Worm (Caenorhabditis elegans) whole organism, late embryonic: ENCODE measurements around the gene srz-13.

ENCODE experiments used
- K09A11.1 ChIP-seq: sonication (generic microtip); optimal IDR thresholded peaks from 2 replicates; lab custom pipeline; 2017; ENCODE audit warnings: antibody characterized with exemption, mild to moderate bottlenecking, missing genetic modification characterization, missing compliant biosample characterization; ENCODE audit not compliant: insufficient read depth
- ceh-2 ChIP-seq: sonication (generic microtip); optimal IDR thresholded peaks from 2 replicates; lab custom pipeline; 2016; ENCODE audit warnings: missing genotype, missing genetic modification characterization, missing compliant biosample characterization
- ceh-22 ChIP-seq: sonication (generic microtip); optimal IDR thresholded peaks from 2 replicates; lab custom pipeline; 2017; ENCODE audit warnings: missing biosample characterization, missing genetic modification characterization
- che-1 ChIP-seq: sonication (generic microtip); optimal IDR thresholded peaks from 2 replicates; lab custom pipeline; 2016; ENCODE audit warnings: mild to moderate bottlenecking, missing genetic modification characterization, missing compliant biosample characterization
- elt-2 ChIP-seq: sonication (generic microtip); optimal IDR thresholded peaks from 2 replicates; lab custom pipeline; 2016; ENCODE audit warnings: missing genetic modification reagents, missing genetic modification characterization, missing compliant biosample characterization
- nfya-1 ChIP-seq: sonication (generic microtip); optimal IDR thresholded peaks from 2 replicates; lab custom pipeline; 2017; ENCODE audit warnings: missing genetic modification characterization, mild to moderate bottlenecking, missing compliant biosample characterization, antibody characterized with exemption, moderate library complexity
- pat-9 ChIP-seq: fragments of 200-800 bp; sonication (Bioruptor generic); optimal IDR thresholded peaks from 2 replicates; lab custom pipeline; 2018; ENCODE audit warnings: mild to moderate bottlenecking, missing genetic modification characterization, moderate library complexity, missing compliant biosample characterization
- pqm-1 ChIP-seq: sonication (generic microtip); optimal IDR thresholded peaks from 2 replicates; lab custom pipeline; 2016; ENCODE audit warnings: missing genetic modification characterization, missing compliant biosample characterization
- ref-2 ChIP-seq: sonication (generic microtip); optimal IDR thresholded peaks from 2 replicates; lab custom pipeline; 2016; ENCODE audit warnings: missing genetic modification characterization, missing compliant biosample characterization
- sox-4 ChIP-seq: sonication (generic microtip); optimal IDR thresholded peaks from 2 replicates; lab custom pipeline; 2017; ENCODE audit warnings: mild to moderate bottlenecking, missing genetic modification characterization, inconsistent platforms, missing compliant biosample characterization

- TF ChIP-seq ceh-22 (tag; lab: Kevin White, UChicago) (no peak), che-1 (tag; lab: Kevin White, UChicago) (no peak), pat-9 (tag; lab: Kevin White, UChicago) (no peak), sox-4 (tag; lab: Kevin White, UChicago) (no peak), K09A11.1 (tag; lab: Kevin White, UChicago) (no peak), pqm-1 (tag; lab: Kevin White, UChicago) (no peak), nfya-1 (tag; lab: Kevin White, UChicago) (no peak), elt-2 (tag; lab: Kevin White, UChicago) (no peak), ceh-2 (tag; lab: Kevin White, UChicago) (no peak), ref-2 (tag; lab: Kevin White, UChicago) (no peak)
Measured at ce11 chrV:16142371-16142770, 39.8 kb upstream of the srz-13 start, which contains the start of gene fbxa-18.
